Fruit fly (Drosophila melanogaster): ENCODE measurements around the gene wol.

DNA sequence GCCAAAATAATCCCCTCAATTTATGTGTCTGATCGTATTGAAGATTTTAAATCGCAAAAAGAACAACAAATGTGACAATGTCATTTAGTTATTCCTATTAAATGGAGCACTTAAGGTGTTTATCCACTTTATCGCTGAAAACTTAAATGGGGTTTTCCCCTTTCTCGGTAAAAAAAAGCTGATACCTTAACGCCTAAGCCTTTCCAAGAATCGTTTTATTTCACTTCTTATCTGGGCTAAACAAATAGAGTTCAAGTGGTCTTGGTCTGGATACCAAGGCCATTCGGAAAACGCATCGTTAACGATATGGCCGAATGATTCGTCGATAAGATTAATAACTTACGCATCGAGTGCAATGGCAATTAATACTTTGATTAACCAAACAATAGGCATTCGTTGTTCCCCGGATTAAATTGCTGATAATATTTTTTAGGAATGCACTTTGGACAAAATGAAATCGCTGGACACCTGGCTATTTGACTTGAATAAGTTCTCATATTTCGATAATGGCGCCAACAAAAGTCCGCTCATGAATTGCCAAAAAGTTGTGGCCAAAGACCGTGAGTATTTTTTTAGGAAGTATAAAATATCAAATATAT is 37.1 kb upstream of the wol start:
- TF ChIP-seq Snoo (tag; optimal IDR thresholded peaks at IDR 0.05) (no peak), CG12605 (GFP tag; IDR thresholded peaks at IDR 0.05) (no peak)
